Fruit fly (Drosophila melanogaster) whole organism, embryonic: ENCODE data around the gene CG10376.

Experiments used
- CG17186 ChIP-seq: fragments of 200-800 bp; sonication (Bioruptor generic); optimal IDR thresholded peaks from 3 replicates; lab custom pipeline; 2017; ENCODE audit warnings: missing biosample characterization, missing genetic modification reagents, missing genetic modification characterization
- HmgD ChIP-seq: fragments of 200-800 bp; sonication (Bioruptor generic); optimal IDR thresholded peaks from 3 replicates; lab custom pipeline; 2016; ENCODE audit warnings: missing biosample characterization, missing genetic modification characterization
- Six4 ChIP-seq: fragments of 200-800 bp; sonication (Bioruptor generic); optimal IDR thresholded peaks from 2 replicates; lab custom pipeline; 2016; ENCODE audit warnings: missing biosample characterization, missing genetic modification characterization

DNA sequence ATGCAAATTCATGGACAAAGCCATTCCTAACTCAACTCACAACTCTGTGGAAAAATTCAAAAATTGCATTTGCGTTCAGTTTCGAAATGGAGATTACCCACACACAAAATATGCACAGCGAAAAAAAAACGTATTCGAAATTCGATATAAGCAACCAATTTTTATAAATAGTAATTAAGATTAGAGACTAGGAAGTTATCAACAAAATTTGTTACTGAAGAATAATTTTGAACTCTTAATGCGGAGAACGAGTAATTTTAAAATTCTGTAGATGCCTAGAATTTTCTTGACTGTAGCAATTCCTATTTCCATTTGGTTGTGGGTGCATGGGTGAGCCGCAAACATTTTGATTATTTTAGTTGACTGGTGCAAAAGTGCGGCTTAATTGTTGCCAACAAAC is 39.5 kb downstream of the CG10376 start:
- TF ChIP-seq HmgD (GFP tag; lab: Kevin White, UChicago) (no peak), Six4 (GFP tag; lab: Kevin White, UChicago) (no peak), CG17186 (GFP tag; lab: Kevin White, UChicago) (no peak)
